Worm (Caenorhabditis elegans) whole organism, late embryonic: ENCODE data around the gene acd-4.

ENCODE experiments used
- dve-1 ChIP-seq: sonication (generic microtip); optimal IDR thresholded peaks from 2 replicates; lab custom pipeline; 2017; ENCODE audit warnings: antibody characterized with exemption, mild to moderate bottlenecking, missing genetic modification characterization, missing compliant biosample characterization
- eyg-1 ChIP-seq: sonication (generic microtip); optimal IDR thresholded peaks from 2 replicates; lab custom pipeline; 2016; ENCODE audit warnings: missing genotype, missing genetic modification characterization, missing compliant biosample characterization
- nhr-11 ChIP-seq: fragments of 150-350 bp; optimal IDR thresholded peaks from 2 replicates; lab custom pipeline; 2014; ENCODE audit warnings: missing biosample characterization, missing genetic modification characterization

- TF ChIP-seq dve-1 (no peak), nhr-11 (no peak), eyg-1 (no peak)
Measured at ce11 chrV:8677193-8677592, 39.2 kb downstream of the acd-4 start, which contains the start of gene ZC190.6.
